Fruit fly (Drosophila melanogaster) whole organism, prepupa: Measurements from ENCODE around the gene Tbh.

Experiments
- CG10631 ChIP-seq: fragments of 200-800 bp; sonication (Bioruptor generic); optimal IDR thresholded peaks from 2 replicates; lab custom pipeline; 2016; ENCODE audit warnings: missing biosample characterization, missing genetic modification characterization
- CG11294 ChIP-seq: fragments of 200-800 bp; sonication (Bioruptor generic); IDR thresholded peaks from 2 replicates; pipeline ENCODE4 v1.3.6; 2022; ENCODE audit warnings: missing biosample characterization, missing genetic modification characterization
- CG11762 ChIP-seq: fragments of 200-800 bp; sonication (Bioruptor generic); optimal IDR thresholded peaks from 3 replicates; lab custom pipeline; 2016; ENCODE audit warnings: missing biosample characterization, missing genetic modification characterization; ENCODE audit not compliant: insufficient read depth
- CG11902 ChIP-seq: fragments of 200-800 bp; sonication (Bioruptor generic); optimal IDR thresholded peaks from 3 replicates; lab custom pipeline; 2016; ENCODE audit warnings: missing biosample characterization, missing genetic modification characterization
- CG15336 ChIP-seq: fragments of 200-800 bp; sonication (Bioruptor generic); IDR thresholded peaks from 2 replicates; pipeline ENCODE4 v1.3.6; 2022; ENCODE audit warnings: missing biosample characterization, missing genetic modification characterization
- CG1621 ChIP-seq: fragments of 200-800 bp; sonication (Bioruptor generic); optimal IDR thresholded peaks from 3 replicates; lab custom pipeline; 2018; ENCODE audit warnings: missing biosample characterization, mild to moderate bottlenecking, missing genetic modification characterization
- CG16779 ChIP-seq: fragments of 200-800 bp; sonication (Bioruptor generic); optimal IDR thresholded peaks from 3 replicates; lab custom pipeline; 2017; ENCODE audit warnings: missing biosample characterization, mild to moderate bottlenecking, missing genetic modification characterization
- CG3032 ChIP-seq: fragments of 200-800 bp; optimal IDR thresholded peaks from 2 replicates; lab custom pipeline; 2019; ENCODE audit warnings: missing biosample characterization, mild to moderate bottlenecking, missing genetic modification characterization, moderate library complexity
- CG3919 ChIP-seq: fragments of 200-800 bp; sonication (Bioruptor generic); optimal IDR thresholded peaks from 3 replicates; lab custom pipeline; 2016; ENCODE audit warnings: missing biosample characterization, missing genetic modification characterization
- CG4318 ChIP-seq: fragments of 200-800 bp; sonication (Bioruptor generic); optimal IDR thresholded peaks from 3 replicates; lab custom pipeline; 2017; ENCODE audit warnings: missing biosample characterization, mild to moderate bottlenecking, missing genetic modification characterization
- CG6163 ChIP-seq: fragments of 200-800 bp; sonication (Bioruptor generic); IDR thresholded peaks from 3 replicates; pipeline ENCODE4 v1.3.6; 2022; ENCODE audit warnings: missing biosample characterization, missing genetic modification characterization
- CG6276 ChIP-seq: fragments of 200-800 bp; sonication (Bioruptor generic); optimal IDR thresholded peaks from 2 replicates; lab custom pipeline; 2017; ENCODE audit warnings: missing biosample characterization, mild to moderate bottlenecking, missing genetic modification characterization
- CG6792 ChIP-seq: fragments of 200-800 bp; sonication (Bioruptor generic); optimal IDR thresholded peaks from 3 replicates; lab custom pipeline; 2016; ENCODE audit warnings: missing biosample characterization, missing genetic modification characterization
- CG6808 ChIP-seq: fragments of 200-800 bp; sonication (Bioruptor generic); optimal IDR thresholded peaks from 3 replicates; lab custom pipeline; 2017; ENCODE audit warnings: missing biosample characterization, missing genetic modification characterization, mild to moderate bottlenecking, moderate library complexity, missing genetic modification reagents
- CG6854 ChIP-seq: fragments of 200-800 bp; sonication (Bioruptor generic); optimal IDR thresholded peaks from 2 replicates; lab custom pipeline; 2017; ENCODE audit warnings: missing biosample characterization, mild to moderate bottlenecking, missing genetic modification characterization
- CG8119 ChIP-seq: fragments of 200-800 bp; sonication (Bioruptor generic); IDR thresholded peaks from 3 replicates; pipeline ENCODE4 v1.3.6; 2022; ENCODE audit warnings: missing biosample characterization, missing genetic modification characterization
- CG8632 ChIP-seq: fragments of 200-800 bp; sonication (Bioruptor generic); optimal IDR thresholded peaks from 3 replicates; lab custom pipeline; 2016; ENCODE audit warnings: missing biosample characterization, missing genetic modification characterization
- CG9139 ChIP-seq: fragments of 200-800 bp; sonication (Bioruptor generic); optimal IDR thresholded peaks from 3 replicates; lab custom pipeline; 2017; ENCODE audit warnings: missing biosample characterization, mild to moderate bottlenecking, missing genetic modification characterization
- Eip78C ChIP-seq: fragments of 200-800 bp; sonication (Bioruptor generic); peaks from one replicate; lab custom pipeline; 2016; ENCODE audit warnings: missing biosample characterization, missing genetic modification characterization
- Ets21C ChIP-seq: fragments of 200-800 bp; sonication (Bioruptor generic); optimal IDR thresholded peaks from 3 replicates; lab custom pipeline; 2016; ENCODE audit warnings: missing biosample characterization, missing genetic modification characterization
- Gug ChIP-seq: fragments of 200-800 bp; sonication (Bioruptor generic); IDR thresholded peaks from 2 replicates; pipeline ENCODE4 v1.3.6; 2022; ENCODE audit warnings: missing biosample characterization, missing genetic modification characterization
- Hr39 ChIP-seq: fragments of 200-800 bp; sonication (Bioruptor generic); optimal IDR thresholded peaks from 2 replicates; lab custom pipeline; 2016; ENCODE audit warnings: missing biosample characterization, missing genetic modification characterization
- OdsH ChIP-seq: fragments of 200-800 bp; sonication (Bioruptor generic); optimal IDR thresholded peaks from 3 replicates; lab custom pipeline; 2016; ENCODE audit warnings: missing biosample characterization, missing genetic modification characterization
- Smox ChIP-seq: fragments of 200-800 bp; sonication (Bioruptor generic); optimal IDR thresholded peaks from 3 replicates; lab custom pipeline; 2016; ENCODE audit warnings: missing biosample characterization, missing genetic modification characterization
- Sox102F ChIP-seq: fragments of 200-800 bp; sonication (Bioruptor generic); optimal IDR thresholded peaks from 2 replicates; lab custom pipeline; 2016; ENCODE audit warnings: missing biosample characterization, mild to moderate bottlenecking, missing genetic modification characterization
- Sox14 ChIP-seq: fragments of 200-800 bp; sonication (Bioruptor generic); optimal IDR thresholded peaks from 3 replicates; lab custom pipeline; 2016; ENCODE audit warnings: missing biosample characterization, missing genetic modification characterization
- Sox15 ChIP-seq: fragments of 200-800 bp; sonication (Bioruptor generic); optimal IDR thresholded peaks from 3 replicates; lab custom pipeline; 2016; ENCODE audit warnings: missing biosample characterization, missing genetic modification characterization
- achi ChIP-seq: fragments of 200-800 bp; sonication (Bioruptor generic); optimal IDR thresholded peaks from 3 replicates; lab custom pipeline; 2016; ENCODE audit warnings: missing biosample characterization, missing genetic modification characterization
- acj6 ChIP-seq: fragments of 200-800 bp; sonication (Bioruptor generic); optimal IDR thresholded peaks from 3 replicates; lab custom pipeline; 2016; ENCODE audit warnings: missing biosample characterization, missing genetic modification characterization
- dsx ChIP-seq: fragments of 200-800 bp; optimal IDR thresholded peaks from 3 replicates; lab custom pipeline; 2019; ENCODE audit warnings: missing biosample characterization, mild to moderate bottlenecking, missing genetic modification characterization, moderate library complexity; ENCODE audit not compliant: poor library complexity, severe bottlenecking
- eg ChIP-seq: fragments of 200-800 bp; sonication (Bioruptor generic); IDR thresholded peaks from 3 replicates; pipeline ENCODE4 v1.3.6; 2022; ENCODE audit warnings: missing biosample characterization, missing genetic modification characterization
- esn ChIP-seq: fragments of 200-800 bp; sonication (Bioruptor generic); optimal IDR thresholded peaks from 2 replicates; lab custom pipeline; 2016; ENCODE audit warnings: missing biosample characterization, mild to moderate bottlenecking, missing genetic modification characterization, moderate library complexity
- fd59A ChIP-seq: fragments of 200-800 bp; sonication (Bioruptor generic); optimal IDR thresholded peaks from 2 replicates; lab custom pipeline; 2017; ENCODE audit warnings: missing biosample characterization, mild to moderate bottlenecking, missing genetic modification characterization, missing genetic modification reagents
- fd85E ChIP-seq: fragments of 200-800 bp; sonication (Bioruptor generic); optimal IDR thresholded peaks from 3 replicates; lab custom pipeline; 2016; ENCODE audit warnings: missing biosample characterization, missing genetic modification characterization
- net ChIP-seq: fragments of 200-800 bp; sonication (Bioruptor generic); optimal IDR thresholded peaks from 3 replicates; lab custom pipeline; 2016; ENCODE audit warnings: missing biosample characterization, missing genetic modification characterization
- pdm3 ChIP-seq: fragments of 200-800 bp; sonication (Bioruptor generic); optimal IDR thresholded peaks from 3 replicates; lab custom pipeline; 2016; ENCODE audit warnings: missing biosample characterization, missing genetic modification characterization
- salr ChIP-seq, 2 experiments: fragments of 200-800 bp; sonication (Bioruptor generic); optimal IDR thresholded peaks; 3 replicates each; lab custom pipeline; 2016 to 2018; ENCODE audit warnings: missing biosample characterization in 2 of 2, missing genetic modification characterization in 2 of 2, mild to moderate bottlenecking in 1 of 2
- spab ChIP-seq: fragments of 200-800 bp; sonication (Bioruptor generic); optimal IDR thresholded peaks from 2 replicates; lab custom pipeline; 2017; ENCODE audit warnings: missing biosample characterization, mild to moderate bottlenecking, missing genetic modification characterization, missing genetic modification reagents
- ss ChIP-seq, 2 experiments: fragments of 200-800 bp; sonication (Bioruptor generic); optimal IDR thresholded peaks; 2 replicates in 1 of 2; 3 replicates in 1 of 2; lab custom pipeline; 2017 to 2018; ENCODE audit warnings: mild to moderate bottlenecking in 2 of 2, missing biosample characterization in 2 of 2, missing genetic modification characterization in 2 of 2, moderate library complexity in 1 of 2
- topi ChIP-seq: fragments of 200-800 bp; sonication (Bioruptor generic); optimal IDR thresholded peaks from 3 replicates; lab custom pipeline; 2016; ENCODE audit warnings: missing biosample characterization, missing genetic modification characterization
- vri ChIP-seq: fragments of 200-800 bp; sonication (Bioruptor generic); optimal IDR thresholded peaks from 3 replicates; lab custom pipeline; 2016; ENCODE audit warnings: missing biosample characterization, mild to moderate bottlenecking, missing genetic modification characterization

Gene Tbh

dm6 chrX:7968215-7968799 lies 27.2 kb upstream of the Tbh start, which contains the start of gene sws (continued):
- TF ChIP-seq CG16779 (tag; lab: Kevin White, UChicago) (no peak), pdm3 (GFP tag; lab: Kevin White, UChicago) (peak; percentile 51), spab (GFP tag; lab: Kevin White, UChicago) (no peak), ss (GFP tag; optimal IDR thresholded peaks at IDR 0.05; lab: Kevin White, UChicago) (no peak), fd85E (GFP tag; lab: Kevin White, UChicago) (no peak), CG11762 (GFP tag; lab: Kevin White, UChicago) (no peak), CG1621 (tag; lab: Kevin White, UChicago) (no peak), CG8119 (GFP tag; lab: Robert Waterston, UW) (no peak), OdsH (GFP tag; lab: Kevin White, UChicago) (peak; percentile 51), CG6792 (GFP tag; lab: Kevin White, UChicago) (peak; percentile 40), Ets21C (GFP tag; lab: Kevin White, UChicago) (peak; percentile 7), salr (GFP tag; optimal IDR thresholded peaks at IDR 0.05; lab: Kevin White, UChicago) (peak in 1 of 2 experiments; percentile 30), Sox102F (GFP tag; lab: Kevin White, UChicago) (peak; percentile 8), esn (GFP tag; lab: Kevin White, UChicago) (peak; percentile 62), CG15336 (GFP tag; lab: Robert Waterston, UW) (no peak), CG6854 (no peak), CG10631 (GFP tag; lab: Kevin White, UChicago) (peak; percentile 59), CG8632 (GFP tag; lab: Kevin White, UChicago) (peak; percentile 53)

dm6 chrX:7969188-7969829 lies 26.2 kb upstream of the Tbh start:
- TF ChIP-seq dsx (GFP tag; lab: Kevin White, UChicago), result peak; percentile 23
- peak; percentile 78 for TF ChIP-seq Eip78C (GFP tag; lab: Kevin White, UChicago)
- no peak for TF ChIP-seq Sox15 (GFP tag; lab: Kevin White, UChicago)
- TF ChIP-seq CG9139 (GFP tag; lab: Kevin White, UChicago), result no peak
- no peak for TF ChIP-seq CG6276
- peak; percentile 27; the same call in 1 of the 3 replicates for TF ChIP-seq CG6163 (GFP tag; lab: Robert Waterston, UW)
- peak; percentile 1 for TF ChIP-seq CG16779 (tag; lab: Kevin White, UChicago)
- TF ChIP-seq acj6, result no peak
- TF ChIP-seq CG8119 (GFP tag; lab: Robert Waterston, UW), result no peak; the same call in 2 of the 3 replicates
- peak in 1 of 2 experiments; percentile 35 for TF ChIP-seq ss (GFP tag; optimal IDR thresholded peaks at IDR 0.05; lab: Kevin White, UChicago)
- TF ChIP-seq spab (GFP tag; lab: Kevin White, UChicago), result no peak
- TF ChIP-seq Smox (GFP tag; lab: Kevin White, UChicago), result no peak
- TF ChIP-seq CG3032 (tag; lab: Kevin White, UChicago), result peak; percentile 10
- no peak for TF ChIP-seq vri (GFP tag; lab: Kevin White, UChicago)
- no peak for TF ChIP-seq Hr39 (GFP tag; lab: Kevin White, UChicago)
- TF ChIP-seq Gug (GFP tag; lab: Robert Waterston, UW), result no peak
- TF ChIP-seq CG6792 (GFP tag; lab: Kevin White, UChicago), result no peak
- TF ChIP-seq CG11762 (GFP tag; lab: Kevin White, UChicago), result no peak
- peak; percentile 30 for TF ChIP-seq topi (GFP tag; lab: Kevin White, UChicago)
- TF ChIP-seq fd59A (GFP tag; lab: Kevin White, UChicago), result no peak
- peak; percentile 81 for TF ChIP-seq Sox14 (GFP tag; lab: Kevin White, UChicago)
- TF ChIP-seq esn (GFP tag; lab: Kevin White, UChicago), result peak; percentile 11
- no peak for TF ChIP-seq CG11294 (GFP tag; lab: Robert Waterston, UW)
- no peak for TF ChIP-seq CG11902
- no peak for TF ChIP-seq net (GFP tag; lab: Kevin White, UChicago)
- peak; percentile 4 for TF ChIP-seq achi
- peak; percentile 22 for TF ChIP-seq CG3919 (GFP tag; lab: Kevin White, UChicago)
- TF ChIP-seq CG6808 (GFP tag; lab: Kevin White, UChicago), result peak; percentile 25
- 0 out of 3 replicates have a peak, but pooled peaks have one; percentile 15 for TF ChIP-seq eg (GFP tag; lab: Robert Waterston, UW)
- no peak for TF ChIP-seq salr (GFP tag; optimal IDR thresholded peaks at IDR 0.05; lab: Kevin White, UChicago)
- no peak for TF ChIP-seq Ets21C (GFP tag; lab: Kevin White, UChicago)
- no peak for TF ChIP-seq CG10631 (GFP tag; lab: Kevin White, UChicago)
- no peak for TF ChIP-seq CG4318 (GFP tag; lab: Kevin White, UChicago)
- TF ChIP-seq CG6854, result peak; percentile 16
